Worm (Caenorhabditis elegans) whole organism, mixed stage, embryonic: ENCODE results near the gene T05A8.1.

Experiments
- M03D4.4 ChIP-seq: sonication (generic microtip); optimal IDR thresholded peaks from 2 replicates; lab custom pipeline; 2017; ENCODE audit warnings: mild to moderate bottlenecking, missing genetic modification characterization, missing compliant biosample characterization
- bed-3 ChIP-seq: fragments of 200-800 bp; sonication (Bioruptor generic); optimal IDR thresholded peaks from 3 replicates; lab custom pipeline; 2018; ENCODE audit warnings: mild to moderate bottlenecking, missing genetic modification characterization, moderate library complexity, missing compliant biosample characterization
- blmp-1 ChIP-seq: fragments of 150-350 bp; optimal IDR thresholded peaks from 2 replicates; lab custom pipeline; 2014; ENCODE audit warnings: missing biosample characterization, missing genetic modification characterization
- ceh-39 ChIP-seq: fragments of 150-350 bp; optimal IDR thresholded peaks from 2 replicates; lab custom pipeline; 2014; ENCODE audit warnings: missing biosample characterization, missing genetic modification characterization
- ceh-43 ChIP-seq: fragments of 200-800 bp; sonication (Bioruptor generic); optimal IDR thresholded peaks from 2 replicates; lab custom pipeline; 2018; ENCODE audit warnings: mild to moderate bottlenecking, missing genetic modification characterization, moderate library complexity, missing compliant biosample characterization
- ceh-83 ChIP-seq: fragments of 200-800 bp; sonication (Bioruptor generic); optimal IDR thresholded peaks from 2 replicates; lab custom pipeline; 2018; ENCODE audit warnings: mild to moderate bottlenecking, missing genetic modification characterization, missing compliant biosample characterization
- cnd-1 ChIP-seq: fragments of 200-800 bp; sonication (Bioruptor generic); optimal IDR thresholded peaks from 2 replicates; lab custom pipeline; 2018; ENCODE audit warnings: mild to moderate bottlenecking, missing genetic modification characterization, missing compliant biosample characterization
- drap-1 ChIP-seq: fragments of 200-800 bp; sonication (Bioruptor generic); optimal IDR thresholded peaks from 3 replicates; lab custom pipeline; 2018; ENCODE audit warnings: mild to moderate bottlenecking, missing genetic modification characterization, missing compliant biosample characterization
- elt-1 ChIP-seq: sonication (generic microtip); optimal IDR thresholded peaks from 2 replicates; lab custom pipeline; 2017; ENCODE audit warnings: missing genetic modification characterization, mild to moderate bottlenecking, missing compliant biosample characterization, antibody characterized with exemption, moderate library complexity, borderline replicate concordance; ENCODE audit not compliant: insufficient read depth
- ham-2 ChIP-seq: fragments of 200-800 bp; sonication (Bioruptor generic); optimal IDR thresholded peaks from 2 replicates; lab custom pipeline; 2018; ENCODE audit warnings: mild to moderate bottlenecking, missing genetic modification characterization, missing compliant biosample characterization
- hlh-1 ChIP-seq: fragments of 150-350 bp; optimal IDR thresholded peaks from 2 replicates; lab custom pipeline; 2014; ENCODE audit warnings: missing biosample characterization, missing genetic modification reagents, missing genetic modification characterization
- lin-13 ChIP-seq: fragments of 150-350 bp; optimal IDR thresholded peaks from 2 replicates; lab custom pipeline; 2014; ENCODE audit warnings: missing biosample characterization, missing genetic modification characterization
- lin-32 ChIP-seq: fragments of 200-800 bp; sonication (Bioruptor generic); optimal IDR thresholded peaks from 2 replicates; lab custom pipeline; 2018; ENCODE audit warnings: mild to moderate bottlenecking, missing genetic modification characterization, missing compliant biosample characterization
- mab-5 ChIP-seq: fragments of 150-350 bp; optimal IDR thresholded peaks from 2 replicates; lab custom pipeline; 2014; ENCODE audit warnings: missing biosample characterization, missing genetic modification characterization
- mep-1 ChIP-seq: fragments of 150-350 bp; optimal IDR thresholded peaks from 2 replicates; lab custom pipeline; 2017; ENCODE audit warnings: missing biosample characterization, missing genetic modification reagents, missing genetic modification characterization, inconsistent platforms
- mls-2 ChIP-seq: sonication (generic microtip); optimal IDR thresholded peaks from 2 replicates; lab custom pipeline; 2016; ENCODE audit warnings: mild to moderate bottlenecking, missing genetic modification characterization, moderate library complexity, missing compliant biosample characterization
- nhr-12 ChIP-seq: fragments of 150-350 bp; optimal IDR thresholded peaks from 2 replicates; lab custom pipeline; 2014; ENCODE audit warnings: missing biosample characterization, missing genetic modification characterization
- nhr-2 ChIP-seq: fragments of 150-350 bp; optimal IDR thresholded peaks from 2 replicates; lab custom pipeline; 2014; ENCODE audit warnings: missing biosample characterization, missing genetic modification characterization
- nhr-237 ChIP-seq: fragments of 150-350 bp; optimal IDR thresholded peaks from 2 replicates; lab custom pipeline; 2014; ENCODE audit warnings: missing biosample characterization, missing genetic modification characterization
- nhr-28 ChIP-seq: fragments of 150-350 bp; optimal IDR thresholded peaks from 2 replicates; lab custom pipeline; 2014; ENCODE audit warnings: missing biosample characterization, missing genetic modification characterization
- nhr-76 ChIP-seq: sonication (generic microtip); optimal IDR thresholded peaks from 2 replicates; lab custom pipeline; 2017; ENCODE audit warnings: missing biosample characterization, missing genetic modification characterization
- snpc-4 ChIP-seq: fragments of 150-350 bp; optimal IDR thresholded peaks from 2 replicates; lab custom pipeline; 2014; ENCODE audit warnings: missing biosample characterization, missing genetic modification characterization
- sptf-1 ChIP-seq: sonication (generic microtip); optimal IDR thresholded peaks from 2 replicates; lab custom pipeline; 2017; ENCODE audit warnings: mild to moderate bottlenecking, missing genetic modification characterization, moderate library complexity, missing compliant biosample characterization
- unc-120 ChIP-seq: sonication (generic microtip); optimal IDR thresholded peaks from 2 replicates; lab custom pipeline; 2017; ENCODE audit warnings: missing genetic modification characterization, missing compliant biosample characterization; ENCODE audit not compliant: poor library complexity, severe bottlenecking
- unc-39 ChIP-seq: fragments of 150-350 bp; optimal IDR thresholded peaks from 2 replicates; lab custom pipeline; 2014; ENCODE audit warnings: missing biosample characterization, missing genetic modification characterization
- unc-62 ChIP-seq: fragments of 150-350 bp; optimal IDR thresholded peaks from 2 replicates; lab custom pipeline; 2014; ENCODE audit warnings: missing biosample characterization, missing genetic modification reagents, missing genetic modification characterization

Gene T05A8.1

ce11 chrII:2726774-2727173 lies 16.9 kb upstream of the T05A8.1 start:
- TF ChIP-seq lin-13 (no peak), M03D4.4 (tag; lab: Kevin White, UChicago) (no peak), mls-2 (no peak), unc-62 (GFP tag; lab: Kevin White, UChicago) (peak; percentile 63), nhr-2 (tag; lab: Kevin White, UChicago) (no peak), unc-120 (peak; percentile 54), hlh-1 (peak; percentile 37)

ce11 chrII:2725561-2725960 lies 15.7 kb upstream of the T05A8.1 start, which contains the start of the genes T05A8.11 and nep-2:
T05A8.11 (minus strand) TSS chrII:2725661.
nep-2 (minus strand) TSS chrII:2725752.
- TF ChIP-seq blmp-1 (tag; lab: Kevin White, UChicago), result no peak
- no peak for TF ChIP-seq unc-62 (GFP tag; lab: Kevin White, UChicago)
- no peak for TF ChIP-seq nhr-12 (tag; lab: Kevin White, UChicago)
- TF ChIP-seq bed-3 (GFP tag; lab: Kevin White, UChicago), result no peak
- no peak for TF ChIP-seq mab-5 (tag; lab: Kevin White, UChicago)
- no peak for TF ChIP-seq lin-32
- no peak for TF ChIP-seq drap-1
- no peak for TF ChIP-seq ceh-43 (GFP tag; lab: Kevin White, UChicago)

ce11 chrII:2721992-2722391 lies 12.2 kb upstream of the T05A8.1 start:
- TF ChIP-seq elt-1 (tag; lab: Kevin White, UChicago) (no peak), ham-2 (GFP tag; lab: Kevin White, UChicago) (no peak)

ce11 chrII:2719212-2719611 lies 9.4 kb upstream of the T05A8.1 start:
- TF ChIP-seq mep-1 (tag; lab: Kevin White, UChicago), result no peak
- no peak for TF ChIP-seq ceh-83
- TF ChIP-seq nhr-2 (tag; lab: Kevin White, UChicago), result no peak
- TF ChIP-seq nhr-28 (tag; lab: Kevin White, UChicago), result no peak
- TF ChIP-seq M03D4.4 (tag; lab: Kevin White, UChicago), result no peak
- TF ChIP-seq lin-32, result no peak
- no peak for TF ChIP-seq ceh-43 (GFP tag; lab: Kevin White, UChicago)
- TF ChIP-seq snpc-4, result no peak

- TF ChIP-seq lin-13 (no peak), mep-1 (tag; lab: Kevin White, UChicago) (no peak), ceh-43 (GFP tag; lab: Kevin White, UChicago) (no peak), ceh-39 (tag; lab: Kevin White, UChicago) (no peak), nhr-28 (tag; lab: Kevin White, UChicago) (no peak)
- TF ChIP-seq, all 35 proteins: peak for 0
Measured at ce11 chrII:2717335-2717734, 7.5 kb upstream of the T05A8.1 start, which contains the start of gene T05A8.3. T05A8.3 (minus strand) TSS chrII:2717435.

ce11 chrII:2710919-2711318 lies 1.1 kb upstream of the T05A8.1 start, which contains the start of gene T05A8.2:
T05A8.2 (minus strand) TSS chrII:2711019.
- no peak for TF ChIP-seq unc-39 (tag; lab: Kevin White, UChicago)
- no peak for TF ChIP-seq ceh-83
- TF ChIP-seq cnd-1, result no peak
- TF ChIP-seq nhr-2 (tag; lab: Kevin White, UChicago), result no peak

- TF ChIP-seq nhr-76 (tag; lab: Kevin White, UChicago) (no peak), nhr-28 (tag; lab: Kevin White, UChicago) (no peak), nhr-237 (no peak), elt-1 (tag; lab: Kevin White, UChicago) (no peak), unc-39 (tag; lab: Kevin White, UChicago) (no peak), M03D4.4 (tag; lab: Kevin White, UChicago) (no peak), sptf-1 (tag; lab: Kevin White, UChicago) (no peak), mep-1 (tag; lab: Kevin White, UChicago) (no peak), ceh-43 (GFP tag; lab: Kevin White, UChicago) (no peak)
Measured at ce11 chrII:2707872-2708271, 2.0 kb downstream of the T05A8.1 start, which contains the start of gene Y47G7B.2. Y47G7B.2 (minus strand) TSS chrII:2708014.
